Worm (Caenorhabditis elegans) whole organism, young adult: ENCODE data around the gene C04E6.7.

Experiments
- C06A6.2 ChIP-seq: fragments of 200-800 bp; sonication (Bioruptor generic); conservative IDR thresholded peaks from 2 replicates; pipeline ENCODE4 v1.3.6; 2022; ENCODE audit warnings: missing genetic modification characterization, missing compliant biosample characterization
- C17E4.6 ChIP-seq: fragments of 200-800 bp; sonication (Bioruptor generic); IDR thresholded peaks from 2 replicates; pipeline ENCODE4 v1.3.6; 2022; ENCODE audit warnings: missing genetic modification reagents, missing genetic modification characterization, missing compliant biosample characterization
- F10E7.11 ChIP-seq: sonication (generic microtip); optimal IDR thresholded peaks from 2 replicates; lab custom pipeline; 2017; ENCODE audit warnings: mild to moderate bottlenecking, missing genetic modification characterization, moderate library complexity, missing compliant biosample characterization
- F23B12.7 ChIP-seq: sonication (generic microtip); optimal IDR thresholded peaks from 2 replicates; lab custom pipeline; 2017; ENCODE audit warnings: missing genetic modification characterization, mild to moderate bottlenecking, missing compliant biosample characterization, antibody characterized with exemption, moderate library complexity; ENCODE audit not compliant: insufficient read depth
- F37B4.10 ChIP-seq: fragments of 200-800 bp; sonication (Bioruptor generic); IDR thresholded peaks from 2 replicates; pipeline ENCODE4 v1.3.6; 2022; ENCODE audit warnings: missing genetic modification characterization, missing compliant biosample characterization
- F52B5.7 ChIP-seq: sonication (generic microtip); optimal IDR thresholded peaks from 2 replicates; lab custom pipeline; 2016; ENCODE audit warnings: mild to moderate bottlenecking, missing genetic modification characterization, missing compliant biosample characterization
- F55B11.4 ChIP-seq: sonication (generic microtip); optimal IDR thresholded peaks from 2 replicates; lab custom pipeline; 2016; ENCODE audit warnings: missing compliant biosample characterization, missing genetic modification characterization, borderline replicate concordance; ENCODE audit not compliant: insufficient read depth
- T26A5.8 ChIP-seq: sonication (generic microtip); optimal IDR thresholded peaks from 2 replicates; lab custom pipeline; 2016; ENCODE audit warnings: missing genetic modification characterization, missing compliant biosample characterization
- Y79H2A.3 ChIP-seq: fragments of 200-800 bp; sonication (Bioruptor generic); conservative IDR thresholded peaks from 2 replicates; pipeline ENCODE4 v1.3.6; 2022; ENCODE audit warnings: missing genetic modification reagents, missing genetic modification characterization, missing compliant biosample characterization
- aptf-3 ChIP-seq: fragments of 200-800 bp; sonication (Bioruptor generic); IDR thresholded peaks from 2 replicates; pipeline ENCODE4 v1.3.6; 2022; ENCODE audit warnings: missing genetic modification characterization, missing compliant biosample characterization
- attf-3 ChIP-seq: fragments of 200-800 bp; sonication (Bioruptor generic); conservative IDR thresholded peaks from 2 replicates; pipeline ENCODE4 v1.3.6; 2022; ENCODE audit warnings: missing genetic modification reagents, missing genetic modification characterization, missing compliant biosample characterization
- bed-2 ChIP-seq: fragments of 200-800 bp; sonication (Bioruptor generic); IDR thresholded peaks from 2 replicates; pipeline ENCODE4 v1.3.6; 2022; ENCODE audit warnings: missing genetic modification reagents, missing genetic modification characterization, missing compliant biosample characterization
- ceh-100 ChIP-seq: fragments of 200-800 bp; sonication (Bioruptor generic); IDR thresholded peaks from 2 replicates; pipeline ENCODE4 v1.3.6; 2022; ENCODE audit warnings: missing genetic modification reagents, missing genetic modification characterization, missing compliant biosample characterization
- ceh-40 ChIP-seq: fragments of 200-800 bp; sonication (Bioruptor generic); IDR thresholded peaks from 2 replicates; pipeline ENCODE4 v1.3.6; 2022; ENCODE audit warnings: missing genetic modification characterization, missing compliant biosample characterization
- egl-18 ChIP-seq: fragments of 200-800 bp; sonication (Bioruptor generic); IDR thresholded peaks from 2 replicates; pipeline ENCODE4 v1.3.6; 2022; ENCODE audit warnings: missing genetic modification reagents, missing genetic modification characterization, missing compliant biosample characterization
- ekl-4 ChIP-seq: fragments of 200-800 bp; sonication (Bioruptor generic); IDR thresholded peaks from 2 replicates; pipeline ENCODE4 v1.3.6; 2022; ENCODE audit warnings: missing genetic modification reagents, missing genetic modification characterization, missing compliant biosample characterization
- gei-17 ChIP-seq: fragments of 200-800 bp; sonication (Bioruptor generic); optimal IDR thresholded peaks from 2 replicates; lab custom pipeline; 2018; ENCODE audit warnings: mild to moderate bottlenecking, missing genetic modification characterization, missing compliant biosample characterization
- hmg-1.2 ChIP-seq: fragments of 200-800 bp; sonication (Bioruptor generic); IDR thresholded peaks from 2 replicates; pipeline ENCODE4 v1.3.6; 2022; ENCODE audit warnings: missing genetic modification reagents, missing genetic modification characterization, missing compliant biosample characterization
- hsf-1 ChIP-seq: fragments of 200-800 bp; sonication (Bioruptor generic); IDR thresholded peaks from 2 replicates; pipeline ENCODE4 v1.3.6; 2022; ENCODE audit warnings: missing genetic modification reagents, missing genetic modification characterization, missing compliant biosample characterization
- lag-1 ChIP-seq: fragments of 200-800 bp; sonication (Bioruptor generic); IDR thresholded peaks from 2 replicates; pipeline ENCODE4 v1.3.6; 2022; ENCODE audit warnings: missing genetic modification reagents, missing genetic modification characterization, missing compliant biosample characterization
- lin-26 ChIP-seq: fragments of 200-800 bp; sonication (Bioruptor generic); IDR thresholded peaks from 2 replicates; pipeline ENCODE4 v1.3.6; 2022; ENCODE audit warnings: missing genetic modification reagents, missing genetic modification characterization, missing compliant biosample characterization
- lin-35 ChIP-seq, 3 experiments: fragments of 150-350 bp in 2 of 3; sonication (generic microtip) in 1 of 3; optimal IDR thresholded peaks; 2 replicates each; lab custom pipeline; 2014 to 2018; ENCODE audit warnings: missing biosample characterization in 3 of 3, missing genetic modification characterization in 3 of 3, missing genetic modification reagents in 3 of 3
- lin-40 ChIP-seq: sonication (generic microtip); optimal IDR thresholded peaks from 2 replicates; lab custom pipeline; 2016; ENCODE audit warnings: missing genetic modification characterization, mild to moderate bottlenecking, missing compliant biosample characterization, missing genotype, missing genetic modification reagents
- lin-54 ChIP-seq: fragments of 200-800 bp; sonication (Bioruptor generic); optimal IDR thresholded peaks from 2 replicates; lab custom pipeline; 2018; ENCODE audit warnings: mild to moderate bottlenecking, missing genetic modification characterization, missing compliant biosample characterization
- lsy-27 ChIP-seq: sonication (generic microtip); optimal IDR thresholded peaks from 2 replicates; lab custom pipeline; 2017; ENCODE audit warnings: missing genetic modification characterization, mild to moderate bottlenecking, missing compliant biosample characterization, antibody characterized with exemption, missing genotype, borderline replicate concordance; ENCODE audit not compliant: insufficient read depth
- madf-3 ChIP-seq: fragments of 200-800 bp; sonication (Bioruptor generic); IDR thresholded peaks from 2 replicates; pipeline ENCODE4 v1.3.6; 2022; ENCODE audit warnings: missing genetic modification reagents, missing genetic modification characterization, missing compliant biosample characterization
- madf-6 ChIP-seq: fragments of 200-800 bp; sonication (Bioruptor generic); IDR thresholded peaks from 2 replicates; pipeline ENCODE4 v1.3.6; 2022; ENCODE audit warnings: missing genetic modification reagents, missing genetic modification characterization, missing compliant biosample characterization
- mxl-1 ChIP-seq: sonication (generic microtip); optimal IDR thresholded peaks from 2 replicates; lab custom pipeline; 2016; ENCODE audit warnings: missing genetic modification characterization, missing compliant biosample characterization
- nhr-120 ChIP-seq: fragments of 200-800 bp; sonication (Bioruptor generic); IDR thresholded peaks from 2 replicates; pipeline ENCODE4 v1.3.6; 2022; ENCODE audit warnings: missing genetic modification characterization, missing compliant biosample characterization
- nhr-27 ChIP-seq: fragments of 200-800 bp; sonication (Bioruptor generic); optimal IDR thresholded peaks from 2 replicates; lab custom pipeline; 2018; ENCODE audit warnings: mild to moderate bottlenecking, missing genetic modification characterization, moderate library complexity, missing compliant biosample characterization
- nhr-90 ChIP-seq: sonication (generic microtip); optimal IDR thresholded peaks from 2 replicates; lab custom pipeline; 2016; ENCODE audit warnings: missing genotype, mild to moderate bottlenecking, missing genetic modification characterization, missing compliant biosample characterization
- pbrm-1 ChIP-seq: fragments of 200-800 bp; sonication (Bioruptor generic); IDR thresholded peaks from 2 replicates; pipeline ENCODE4 v1.3.6; 2022; ENCODE audit warnings: missing genetic modification reagents, missing genetic modification characterization, missing compliant biosample characterization
- pha-4 ChIP-seq: fragments of 150-350 bp; sonication (generic microtip); optimal IDR thresholded peaks from 2 replicates; lab custom pipeline; 2014; ENCODE audit warnings: missing biosample characterization, missing genetic modification reagents, missing genetic modification characterization
- rcor-1 ChIP-seq: fragments of 200-800 bp; sonication (Bioruptor generic); IDR thresholded peaks from 2 replicates; pipeline ENCODE4 v1.3.6; 2022; ENCODE audit warnings: missing genetic modification reagents, missing genetic modification characterization, missing compliant biosample characterization
- repo-1 ChIP-seq: sonication (generic microtip); optimal IDR thresholded peaks from 2 replicates; lab custom pipeline; 2017; ENCODE audit warnings: mild to moderate bottlenecking, missing genetic modification characterization, missing compliant biosample characterization
- rpc-1 ChIP-seq, 2 experiments: fragments of 150-350 bp in 1 of 2; sonication (generic microtip) in 1 of 2; optimal IDR thresholded peaks; 2 replicates each; lab custom pipeline; 2014 to 2018; ENCODE audit warnings: missing biosample characterization in 1 of 2, missing genetic modification characterization in 1 of 2, missing genetic modification reagents in 1 of 2, missing genotype in 1 of 2
- sdz-38 ChIP-seq: sonication (generic microtip); optimal IDR thresholded peaks from 2 replicates; lab custom pipeline; 2016; ENCODE audit warnings: missing genotype, missing genetic modification characterization, missing compliant biosample characterization
- tlf-1 ChIP-seq: fragments of 200-800 bp; sonication (Bioruptor generic); optimal IDR thresholded peaks from 2 replicates; lab custom pipeline; 2018; ENCODE audit warnings: mild to moderate bottlenecking, missing genetic modification characterization, missing compliant biosample characterization
- unc-130 ChIP-seq: sonication (generic microtip); optimal IDR thresholded peaks from 2 replicates; lab custom pipeline; 2016; ENCODE audit warnings: missing genetic modification reagents, missing genetic modification characterization, missing compliant biosample characterization
- xnd-1 ChIP-seq: sonication (generic microtip); optimal IDR thresholded peaks from 2 replicates; lab custom pipeline; 2016; ENCODE audit warnings: missing genotype, missing genetic modification reagents, missing genetic modification characterization, missing compliant biosample characterization
- ztf-22 ChIP-seq: fragments of 200-800 bp; sonication (Bioruptor generic); optimal IDR thresholded peaks from 2 replicates; lab custom pipeline; 2018; ENCODE audit warnings: mild to moderate bottlenecking, missing genetic modification characterization, moderate library complexity, missing compliant biosample characterization
- ztf-28 ChIP-seq: fragments of 200-800 bp; sonication (Bioruptor generic); IDR thresholded peaks from 2 replicates; pipeline ENCODE4 v1.3.6; 2022; ENCODE audit warnings: missing genetic modification reagents, missing genetic modification characterization, missing compliant biosample characterization

C04E6.7 gene

DNA sequence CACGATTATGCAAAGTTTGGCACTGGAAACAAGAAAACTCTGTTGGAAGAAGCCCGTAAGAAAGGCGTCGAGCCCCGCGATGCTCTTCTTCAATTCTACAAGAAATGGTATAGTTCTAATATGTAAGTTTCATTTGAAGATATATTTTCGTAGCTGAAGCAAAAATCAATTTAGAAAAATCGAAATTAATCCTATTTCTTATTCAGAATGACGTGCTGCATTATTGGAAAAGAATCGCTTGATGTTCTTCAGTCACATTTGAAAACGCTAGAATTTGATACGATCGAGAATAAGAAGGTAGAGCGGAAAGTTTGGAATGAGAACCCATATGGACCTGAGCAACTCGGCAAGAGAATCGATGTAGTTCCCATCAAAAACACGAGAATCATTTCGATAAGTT is 16.1 kb upstream of the C04E6.7 start:
- no peak for TF ChIP-seq C06A6.2 (GFP tag; lab: Robert Waterston, UW)
- no peak for TF ChIP-seq aptf-3 (GFP tag; lab: Robert Waterston, UW)
- no peak for TF ChIP-seq lin-40 (tag; lab: Kevin White, UChicago)
- no peak for TF ChIP-seq lin-35 (GFP tag; optimal IDR thresholded peaks at IDR 0.05; lab: Kevin White, UChicago)
- TF ChIP-seq ztf-28 (GFP tag; lab: Robert Waterston, UW), result no peak
- TF ChIP-seq F23B12.7 (tag; lab: Kevin White, UChicago), result no peak
- no peak for TF ChIP-seq hsf-1 (GFP tag; lab: Robert Waterston, UW)
- no peak for TF ChIP-seq nhr-27 (tag; lab: Kevin White, UChicago)
- TF ChIP-seq ceh-100 (GFP tag; lab: Robert Waterston, UW), result no peak
- TF ChIP-seq repo-1 (tag; lab: Kevin White, UChicago), result no peak
- no peak for TF ChIP-seq Y79H2A.3
- TF ChIP-seq F37B4.10 (GFP tag; lab: Robert Waterston, UW), result no peak
- TF ChIP-seq ztf-22 (GFP tag; lab: Kevin White, UChicago), result no peak
- no peak for TF ChIP-seq F52B5.7 (tag; lab: Kevin White, UChicago)
- no peak for TF ChIP-seq madf-6 (GFP tag; lab: Robert Waterston, UW)
- TF ChIP-seq madf-3 (GFP tag; lab: Robert Waterston, UW), result no peak

DNA sequence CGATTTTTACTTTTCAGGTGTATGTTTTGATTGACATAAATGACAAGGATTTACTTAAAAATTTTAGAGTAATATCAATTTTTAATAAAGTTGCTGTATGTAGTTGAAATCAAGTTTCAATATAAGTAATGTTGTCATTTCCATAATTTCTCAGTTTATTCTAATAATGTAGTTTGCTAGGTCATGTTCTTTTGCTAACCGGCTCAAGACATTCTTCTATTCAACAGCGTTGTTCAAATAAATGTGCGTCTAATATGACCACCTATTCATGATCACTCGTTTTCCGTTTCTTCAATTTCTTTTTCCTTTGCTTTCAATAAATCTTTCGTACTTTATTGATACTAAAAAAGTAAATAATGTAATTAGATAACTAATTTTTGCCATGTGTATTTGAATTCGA is 13.1 kb upstream of the C04E6.7 start, which contains the start of gene C02G6.3:
TSS of gene C02G6.3 (plus strand) at position 301 of the 400 bp plus-strand sequence.
- TF ChIP-seq xnd-1 (tag; lab: Kevin White, UChicago) (no peak), lag-1 (GFP tag; lab: Robert Waterston, UW) (no peak), F10E7.11 (tag; lab: Kevin White, UChicago) (no peak), F55B11.4 (tag; lab: Kevin White, UChicago) (no peak), F52B5.7 (tag; lab: Kevin White, UChicago) (no peak), rpc-1 (optimal IDR thresholded peaks at IDR 0.05; lab: Kevin White, UChicago) (no peak), rpc-1 (tag; optimal IDR thresholded peaks at IDR 0.05; lab: Kevin White, UChicago) (no peak), sdz-38 (tag; lab: Kevin White, UChicago) (no peak), nhr-90 (tag; lab: Kevin White, UChicago) (no peak)

DNA sequence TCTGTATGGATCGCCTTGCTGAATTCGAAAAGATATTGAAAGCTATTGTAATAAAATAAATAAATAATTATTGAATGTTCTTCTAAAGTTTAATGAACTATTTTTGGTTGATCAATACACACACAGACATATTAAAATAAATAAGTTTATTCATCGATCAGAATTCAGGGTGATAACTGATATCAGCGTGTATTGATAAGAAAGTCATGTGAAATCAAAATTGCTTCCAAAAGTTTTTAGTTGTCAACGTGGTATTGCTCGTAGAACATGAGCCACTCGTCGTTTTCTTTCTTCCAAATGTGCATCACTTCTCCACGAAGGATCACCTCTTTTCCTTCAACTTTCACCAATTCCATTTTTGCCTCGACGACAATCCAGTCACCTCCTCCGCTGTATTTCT is 10.7 kb upstream of the C04E6.7 start:
- TF ChIP-seq ceh-40 (no peak), F10E7.11 (tag; lab: Kevin White, UChicago) (no peak), unc-130 (GFP tag; lab: Kevin White, UChicago) (no peak)
- TF ChIP-seq, all 124 proteins: peak for 0

DNA sequence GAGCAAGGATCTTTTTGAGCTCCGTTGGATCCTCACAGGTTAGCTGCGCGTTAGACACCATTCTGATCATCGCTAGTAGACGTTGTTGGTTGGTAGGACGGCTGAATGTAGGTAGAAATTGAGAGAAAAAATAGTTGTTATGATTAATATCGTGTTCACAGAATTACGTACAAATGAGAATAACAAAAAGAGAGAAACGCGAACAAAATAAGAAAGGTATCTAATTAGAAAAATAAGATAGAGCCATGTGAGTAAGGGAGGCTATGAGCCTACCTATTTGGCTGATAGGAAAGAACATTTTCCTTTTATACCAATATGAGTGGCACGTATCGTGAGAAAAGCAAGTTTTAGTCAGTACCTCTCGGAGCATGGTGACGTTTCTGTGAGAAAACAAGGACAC is 9.4 kb upstream of the C04E6.7 start, which contains the start of gene C04E6.8:
TSS of gene C04E6.8 (minus strand) at position 101 of the 400 bp plus-strand sequence.
- TF ChIP-seq F23B12.7 (tag; lab: Kevin White, UChicago) (no peak), gei-17 (no peak), attf-3 (GFP tag; lab: Robert Waterston, UW) (no peak), lin-26 (GFP tag; lab: Robert Waterston, UW) (no peak), bed-2 (GFP tag; lab: Robert Waterston, UW) (no peak), nhr-120 (GFP tag; lab: Robert Waterston, UW) (no peak), T26A5.8 (no peak), lsy-27 (tag; lab: Kevin White, UChicago) (no peak), aptf-3 (GFP tag; lab: Robert Waterston, UW) (no peak), pbrm-1 (GFP tag; lab: Robert Waterston, UW) (no peak), mxl-1 (no peak), lin-54 (GFP tag; lab: Kevin White, UChicago) (no peak), hmg-1.2 (no peak), egl-18 (GFP tag; lab: Robert Waterston, UW) (no peak), F37B4.10 (GFP tag; lab: Robert Waterston, UW) (no peak), rcor-1 (GFP tag; lab: Robert Waterston, UW) (no peak), tlf-1 (GFP tag; lab: Kevin White, UChicago) (no peak), C17E4.6 (GFP tag; lab: Robert Waterston, UW) (no peak), ekl-4 (GFP tag; lab: Robert Waterston, UW) (no peak), pha-4 (tag; lab: Kevin White, UChicago) (no peak)
- TF ChIP-seq, all 124 proteins: peak for 0
